Fruit fly (Drosophila melanogaster) whole organism, adult: ENCODE results near the gene tau.
A peak's percentile ranks its signal among the peaks of the same experiment; 100 is the strongest.

Experiments
- CG11617 ChIP-seq: fragments of 200-800 bp; sonication (Bioruptor generic); optimal IDR thresholded peaks from 2 replicates; lab custom pipeline; 2017; ENCODE audit warnings: mild to moderate bottlenecking, missing biosample characterization, missing genetic modification reagents, missing genetic modification characterization
- CG12768 ChIP-seq: fragments of 200-800 bp; sonication (Bioruptor generic); optimal IDR thresholded peaks from 2 replicates; lab custom pipeline; 2017; ENCODE audit warnings: missing biosample characterization, missing genetic modification characterization, mild to moderate bottlenecking, moderate library complexity, missing genetic modification reagents
- CG14711 ChIP-seq: fragments of 200-800 bp; sonication (Bioruptor generic); optimal IDR thresholded peaks from 2 replicates; lab custom pipeline; 2018; ENCODE audit warnings: missing biosample characterization, mild to moderate bottlenecking, missing genetic modification characterization, moderate library complexity
- CG1620 ChIP-seq: fragments of 200-800 bp; sonication (Bioruptor generic); optimal IDR thresholded peaks from 2 replicates; lab custom pipeline; 2016; ENCODE audit warnings: missing biosample characterization, missing genetic modification characterization
- CG33017 ChIP-seq: fragments of 200-800 bp; sonication (Bioruptor generic); optimal IDR thresholded peaks from 2 replicates; lab custom pipeline; 2018; ENCODE audit warnings: missing biosample characterization, mild to moderate bottlenecking, missing genetic modification characterization, moderate library complexity
- CG5204 ChIP-seq: fragments of 200-800 bp; sonication (Bioruptor generic); optimal IDR thresholded peaks from 2 replicates; lab custom pipeline; 2016; ENCODE audit warnings: missing biosample characterization, missing genetic modification characterization
- CG7045 ChIP-seq: fragments of 200-800 bp; sonication (Bioruptor generic); optimal IDR thresholded peaks from 2 replicates; lab custom pipeline; 2017; ENCODE audit warnings: missing biosample characterization, mild to moderate bottlenecking, missing genetic modification characterization
- CG7101 ChIP-seq: fragments of 200-800 bp; sonication (Bioruptor generic); optimal IDR thresholded peaks from 2 replicates; lab custom pipeline; 2018; ENCODE audit warnings: missing biosample characterization, mild to moderate bottlenecking, missing genetic modification characterization, moderate library complexity
- Clk ChIP-seq: fragments of 200-800 bp; sonication (Bioruptor generic); optimal IDR thresholded peaks from 2 replicates; lab custom pipeline; 2017; ENCODE audit warnings: missing biosample characterization, missing genetic modification characterization
- Crg-1 ChIP-seq: fragments of 200-800 bp; sonication (Bioruptor generic); optimal IDR thresholded peaks from 2 replicates; lab custom pipeline; 2016; ENCODE audit warnings: missing biosample characterization, missing genetic modification characterization
- Hr96 ChIP-seq: fragments of 200-800 bp; sonication (Bioruptor generic); optimal IDR thresholded peaks from 2 replicates; lab custom pipeline; 2016; ENCODE audit warnings: missing biosample characterization, missing genetic modification characterization
- Mnt ChIP-seq: fragments of 200-800 bp; sonication (Bioruptor generic); optimal IDR thresholded peaks from 2 replicates; lab custom pipeline; 2016; ENCODE audit warnings: missing biosample characterization, mild to moderate bottlenecking, missing genetic modification characterization
- bab1 ChIP-seq: fragments of 200-800 bp; sonication (Bioruptor generic); optimal IDR thresholded peaks from 3 replicates; lab custom pipeline; 2019; ENCODE audit warnings: missing biosample characterization, mild to moderate bottlenecking, missing genetic modification characterization, moderate library complexity
- cic ChIP-seq: fragments of 200-800 bp; sonication (Bioruptor generic); optimal IDR thresholded peaks from 2 replicates; lab custom pipeline; 2017; ENCODE audit warnings: missing biosample characterization, mild to moderate bottlenecking, missing genetic modification characterization, moderate library complexity
- cnc ChIP-seq, 2 experiments: fragments of >200 bp; optimal IDR thresholded peaks; 2 replicates each; lab custom pipeline; 2017
- kay ChIP-seq: fragments of 200-800 bp; sonication (Bioruptor generic); peaks from one replicate; lab custom pipeline; 2016; ENCODE audit warnings: missing biosample characterization, missing genetic modification characterization, borderline replicate concordance
- ovo ChIP-seq: fragments of 200-800 bp; sonication (Bioruptor generic); optimal IDR thresholded peaks from 2 replicates; lab custom pipeline; 2016; ENCODE audit warnings: missing biosample characterization, missing genetic modification characterization
- pad ChIP-seq: fragments of 200-800 bp; sonication (Bioruptor generic); optimal IDR thresholded peaks from 3 replicates; lab custom pipeline; 2017; ENCODE audit warnings: missing biosample characterization, missing genetic modification characterization, mild to moderate bottlenecking, moderate library complexity, missing genetic modification reagents
- tj ChIP-seq: fragments of 200-800 bp; sonication (Bioruptor generic); optimal IDR thresholded peaks from 3 replicates; lab custom pipeline; 2017; ENCODE audit warnings: missing biosample characterization, mild to moderate bottlenecking, missing genetic modification characterization, moderate library complexity
- toe ChIP-seq: fragments of 200-800 bp; sonication (Bioruptor generic); optimal IDR thresholded peaks from 2 replicates; lab custom pipeline; 2016; ENCODE audit warnings: missing biosample characterization, missing genetic modification characterization

The tau gene

dm6 chr3R:27603671-27604070 is 53.1 kb downstream of the tau start:
- TF ChIP-seq pad (GFP tag; lab: Kevin White, UChicago) (peak; percentile 65), CG12768 (peak; percentile 18), kay (no peak)

dm6 chr3R:27597258-27597657 is 59.5 kb downstream of the tau start:
- TF ChIP-seq kay (no peak), pad (GFP tag; lab: Kevin White, UChicago) (no peak), CG7045 (GFP tag; lab: Kevin White, UChicago) (no peak), tj (GFP tag; lab: Kevin White, UChicago) (no peak), Clk (no peak), CG12768 (no peak), toe (GFP tag; lab: Kevin White, UChicago) (no peak), Mnt (GFP tag; lab: Kevin White, UChicago) (no peak), CG11617 (GFP tag; lab: Kevin White, UChicago) (no peak), Crg-1 (no peak), CG14711 (tag; lab: Kevin White, UChicago) (no peak), bab1 (GFP tag; lab: Kevin White, UChicago) (no peak), CG7101 (no peak), cic (GFP tag; lab: Kevin White, UChicago) (no peak), CG33017 (no peak), cnc (optimal IDR thresholded peaks at IDR 0.05; lab: Kevin White, UChicago) (no peak)

- no peak for TF ChIP-seq toe (GFP tag; lab: Kevin White, UChicago)
- TF ChIP-seq CG14711 (tag; lab: Kevin White, UChicago) = no peak
- no peak for TF ChIP-seq CG5204
- no peak for TF ChIP-seq CG11617 (GFP tag; lab: Kevin White, UChicago)
- no peak for TF ChIP-seq cnc (optimal IDR thresholded peaks at IDR 0.05; lab: Kevin White, UChicago)
- TF ChIP-seq CG33017 = no peak
- TF ChIP-seq ovo (GFP tag; lab: Kevin White, UChicago) = no peak
- TF ChIP-seq CG7101 = no peak
- no peak for TF ChIP-seq CG12768
- TF ChIP-seq Crg-1 = no peak
- TF ChIP-seq Clk = no peak
- TF ChIP-seq Mnt (GFP tag; lab: Kevin White, UChicago) = no peak
- no peak for TF ChIP-seq cic (GFP tag; lab: Kevin White, UChicago)
Measured at dm6 chr3R:27595979-27596378, 60.8 kb downstream of the tau start, which contains the start of gene CG5639. TSS of gene CG5639 (minus strand) at chr3R:27596130.

dm6 chr3R:27593580-27594187 is 63.1 kb downstream of the tau start:
- TF ChIP-seq CG11617 (GFP tag; lab: Kevin White, UChicago) (no peak), kay (no peak), toe (GFP tag; lab: Kevin White, UChicago) (no peak), cnc (optimal IDR thresholded peaks at IDR 0.05; lab: Kevin White, UChicago) (no peak), Hr96 (GFP tag; lab: Kevin White, UChicago) (no peak)

dm6 chr3R:27593174-27593573 is 63.6 kb downstream of the tau start:
- no peak for TF ChIP-seq pad (GFP tag; lab: Kevin White, UChicago)
- no peak for TF ChIP-seq kay
- no peak for TF ChIP-seq CG5204
- no peak for TF ChIP-seq bab1 (GFP tag; lab: Kevin White, UChicago)
- TF ChIP-seq Crg-1 = no peak
- TF ChIP-seq Hr96 (GFP tag; lab: Kevin White, UChicago) = no peak
- no peak for TF ChIP-seq toe (GFP tag; lab: Kevin White, UChicago)
- TF ChIP-seq CG1620 = no peak
- no peak for TF ChIP-seq tj (GFP tag; lab: Kevin White, UChicago)
- no peak for TF ChIP-seq cnc (optimal IDR thresholded peaks at IDR 0.05; lab: Kevin White, UChicago)
- TF ChIP-seq Mnt (GFP tag; lab: Kevin White, UChicago) = no peak
- TF ChIP-seq cic (GFP tag; lab: Kevin White, UChicago) = no peak
- TF ChIP-seq CG11617 (GFP tag; lab: Kevin White, UChicago) = no peak
- no peak for TF ChIP-seq CG12768
- no peak for TF ChIP-seq CG7101
- no peak for TF ChIP-seq ovo (GFP tag; lab: Kevin White, UChicago)
- TF ChIP-seq CG7045 (GFP tag; lab: Kevin White, UChicago) = no peak
- TF ChIP-seq Clk = no peak
- no peak for TF ChIP-seq CG14711 (tag; lab: Kevin White, UChicago)
- TF ChIP-seq CG33017 = no peak
